Worm (Caenorhabditis elegans) whole organism, L1 larva: ENCODE data around the gene W06G6.17.

ENCODE experiments used
- ceh-82 ChIP-seq, 3 experiments: fragments of 150-350 bp in 1 of 3; sonication (generic microtip) in 2 of 3; optimal IDR thresholded peaks; 2 replicates each; lab custom pipeline; 2014 to 2017; ENCODE audit warnings: missing biosample characterization in 3 of 3, missing genetic modification characterization in 3 of 3
- dpl-1 ChIP-seq, 3 experiments: fragments of 150-350 bp in 2 of 3; sonication (generic microtip) in 1 of 3; optimal IDR thresholded peaks; 2 replicates each; lab custom pipeline; 2014 to 2017; ENCODE audit warnings: missing biosample characterization in 3 of 3, missing genetic modification characterization in 3 of 3, missing genetic modification reagents in 3 of 3
- fkh-10 ChIP-seq: sonication (generic microtip); optimal IDR thresholded peaks from 2 replicates; lab custom pipeline; 2017; ENCODE audit warnings: missing biosample characterization, missing genetic modification reagents, missing genetic modification characterization
- hlh-4 ChIP-seq: sonication (generic microtip); optimal IDR thresholded peaks from 2 replicates; lab custom pipeline; 2016; ENCODE audit warnings: mild to moderate bottlenecking, missing genetic modification characterization, missing compliant biosample characterization
- nhr-77 ChIP-seq: fragments of 150-350 bp; optimal IDR thresholded peaks from 2 replicates; lab custom pipeline; 2014; ENCODE audit warnings: missing biosample characterization, missing genetic modification characterization
- pax-3 ChIP-seq: fragments of 200-800 bp; sonication (Bioruptor generic); optimal IDR thresholded peaks from 2 replicates; lab custom pipeline; 2018; ENCODE audit warnings: mild to moderate bottlenecking, missing genetic modification characterization, moderate library complexity, missing compliant biosample characterization
- zag-1 ChIP-seq: fragments of 150-350 bp; optimal IDR thresholded peaks from 2 replicates; lab custom pipeline; 2014; ENCODE audit warnings: missing biosample characterization, missing genetic modification characterization

- no peak for TF ChIP-seq ceh-82 (tag; optimal IDR thresholded peaks at IDR 0.05; lab: Kevin White, UChicago)
- no peak for TF ChIP-seq nhr-77
- TF ChIP-seq pax-3 (tag; lab: Kevin White, UChicago), result no peak
- no peak for TF ChIP-seq dpl-1 (GFP tag; optimal IDR thresholded peaks at IDR 0.05; lab: Kevin White, UChicago)
- no peak for TF ChIP-seq fkh-10
- no peak for TF ChIP-seq hlh-4 (tag; lab: Kevin White, UChicago)
- TF ChIP-seq zag-1, result no peak
Observed at ce11 chrV:16603102-16603501, 41.9 kb downstream of the W06G6.17 start, which contains the start of gene T03E6.8.
